Fruit fly (Drosophila melanogaster) whole organism, embryonic: ENCODE measurements around the gene CG4133.
A peak's percentile ranks its signal among the peaks of the same experiment; 100 is the strongest.

Experiments
- Awh ChIP-seq: fragments of 200-800 bp; sonication (Bioruptor generic); IDR thresholded peaks from 2 replicates; pipeline ENCODE4, ENCODE4 v1.3.6; 2022; ENCODE audit warnings: missing biosample characterization, missing genetic modification characterization
- B-H1 ChIP-seq: fragments of 200-800 bp; sonication (Bioruptor generic); IDR thresholded peaks from 3 replicates; pipeline ENCODE4 v1.3.6; 2022; ENCODE audit warnings: missing biosample characterization, missing genetic modification characterization
- CG10147 ChIP-seq: fragments of 200-800 bp; sonication (Bioruptor generic); optimal IDR thresholded peaks from 2 replicates; lab custom pipeline; 2019; ENCODE audit warnings: missing biosample characterization, mild to moderate bottlenecking, missing genetic modification characterization, moderate library complexity
- CG10267 ChIP-seq: fragments of 200-800 bp; sonication (Bioruptor generic); optimal IDR thresholded peaks from 2 replicates; lab custom pipeline; 2018; ENCODE audit warnings: missing biosample characterization, mild to moderate bottlenecking, missing genetic modification characterization, moderate library complexity
- CG11560 ChIP-seq: fragments of 200-800 bp; sonication (Bioruptor generic); IDR thresholded peaks from 3 replicates; pipeline ENCODE4 v1.3.6; 2022; ENCODE audit warnings: missing biosample characterization, missing genetic modification characterization
- CG12104 ChIP-seq: fragments of 200-800 bp; sonication (Bioruptor generic); optimal IDR thresholded peaks from 3 replicates; lab custom pipeline; 2016; ENCODE audit warnings: missing biosample characterization, missing genetic modification characterization
- CG13775 ChIP-seq: fragments of 200-800 bp; sonication (Bioruptor generic); optimal IDR thresholded peaks from 3 replicates; lab custom pipeline; 2017; ENCODE audit warnings: missing biosample characterization, mild to moderate bottlenecking, missing genetic modification characterization
- CG13894 ChIP-seq: fragments of 200-800 bp; sonication (Bioruptor generic); optimal IDR thresholded peaks from 3 replicates; lab custom pipeline; 2018; ENCODE audit warnings: missing biosample characterization, mild to moderate bottlenecking, missing genetic modification characterization, moderate library complexity
- CG14667 ChIP-seq: fragments of 200-800 bp; sonication (Bioruptor generic); IDR thresholded peaks from 2 replicates; pipeline ENCODE4 v1.3.6; 2022; ENCODE audit warnings: missing biosample characterization, missing genetic modification characterization
- CG14965 ChIP-seq: fragments of 200-800 bp; sonication (Bioruptor generic); optimal IDR thresholded peaks from 2 replicates; lab custom pipeline; 2016; ENCODE audit warnings: missing biosample characterization, missing genetic modification characterization, borderline replicate concordance
- CG15479 ChIP-seq: fragments of 200-800 bp; sonication (Bioruptor generic); optimal IDR thresholded peaks from 3 replicates; lab custom pipeline; 2019; ENCODE audit warnings: missing biosample characterization, mild to moderate bottlenecking, missing genetic modification characterization, moderate library complexity
- CG15601 ChIP-seq: fragments of 200-800 bp; sonication (Bioruptor generic); optimal IDR thresholded peaks from 3 replicates; lab custom pipeline; 2019; ENCODE audit warnings: missing biosample characterization, mild to moderate bottlenecking, missing genetic modification characterization, moderate library complexity
- CG17361 ChIP-seq: fragments of 200-800 bp; sonication (Bioruptor generic); IDR thresholded peaks from 3 replicates; pipeline ENCODE4 v1.3.6; 2022; ENCODE audit warnings: missing biosample characterization, missing genetic modification characterization
- CG2678 ChIP-seq: fragments of 200-800 bp; sonication (Bioruptor generic); optimal IDR thresholded peaks from 3 replicates; lab custom pipeline; 2019; ENCODE audit warnings: missing biosample characterization, mild to moderate bottlenecking, missing genetic modification characterization, moderate library complexity
- CG3065 ChIP-seq: fragments of 200-800 bp; sonication (Bioruptor generic); optimal IDR thresholded peaks from 2 replicates; lab custom pipeline; 2016; ENCODE audit warnings: missing biosample characterization, missing genetic modification characterization
- CG31441 ChIP-seq: fragments of 200-800 bp; sonication (Bioruptor generic); IDR thresholded peaks from 2 replicates; pipeline ENCODE4 v1.3.6; 2022; ENCODE audit warnings: missing biosample characterization, missing genetic modification characterization
- CG3847 ChIP-seq: fragments of 200-800 bp; sonication (Bioruptor generic); IDR thresholded peaks from 2 replicates; pipeline ENCODE4 v1.3.6; 2022; ENCODE audit warnings: missing biosample characterization, missing genetic modification characterization
- CG7372 ChIP-seq: fragments of 200-800 bp; sonication (Bioruptor generic); IDR thresholded peaks from 2 replicates; pipeline ENCODE4 v1.3.6; 2022; ENCODE audit warnings: missing biosample characterization, missing genetic modification characterization
- D19A ChIP-seq: fragments of 200-800 bp; optimal IDR thresholded peaks from 3 replicates; lab custom pipeline; 2019; ENCODE audit warnings: missing biosample characterization, mild to moderate bottlenecking, missing genetic modification characterization, moderate library complexity
- Dip2 ChIP-seq: fragments of 200-800 bp; sonication (Bioruptor generic); IDR thresholded peaks from 2 replicates; pipeline ENCODE4 v1.3.6; 2022; ENCODE audit warnings: missing biosample characterization, missing genetic modification characterization
- Doc2 ChIP-seq: fragments of 200-800 bp; sonication (Bioruptor generic); IDR thresholded peaks from 2 replicates; pipeline ENCODE4 v1.3.6; 2022; ENCODE audit warnings: missing biosample characterization, missing genetic modification characterization
- ERR ChIP-seq: fragments of 200-800 bp; sonication (Bioruptor generic); optimal IDR thresholded peaks from 2 replicates; lab custom pipeline; 2016; ENCODE audit warnings: missing biosample characterization, missing genetic modification characterization
- HmgD ChIP-seq: fragments of 200-800 bp; sonication (Bioruptor generic); optimal IDR thresholded peaks from 3 replicates; lab custom pipeline; 2016; ENCODE audit warnings: missing biosample characterization, missing genetic modification characterization
- Hr51 ChIP-seq, 2 experiments: fragments of 200-800 bp; sonication (Bioruptor generic); optimal IDR thresholded peaks; 2 replicates in 1 of 2; 3 replicates in 1 of 2; lab custom pipeline; 2016 to 2018; ENCODE audit warnings: missing biosample characterization in 2 of 2, missing genetic modification characterization in 2 of 2, mild to moderate bottlenecking in 1 of 2, moderate library complexity in 1 of 2
- Med ChIP-seq: fragments of 200-800 bp; sonication (Bioruptor generic); peaks from one replicate; lab custom pipeline; 2016; ENCODE audit warnings: missing biosample characterization, missing genetic modification characterization, mild to moderate bottlenecking, inconsistent platforms, moderate library complexity
- Poxn ChIP-seq: fragments of 200-800 bp; sonication (Bioruptor generic); IDR thresholded peaks from 2 replicates; pipeline ENCODE4 v1.3.6; 2022; ENCODE audit warnings: missing biosample characterization, missing genetic modification characterization
- Rx ChIP-seq: fragments of 200-800 bp; sonication (Bioruptor generic); IDR thresholded peaks from 2 replicates; pipeline ENCODE4 v1.3.6; 2022; ENCODE audit warnings: missing biosample characterization, missing genetic modification characterization
- Side ChIP-seq: fragments of 200-800 bp; sonication (Bioruptor generic); optimal IDR thresholded peaks from 2 replicates; lab custom pipeline; 2016; ENCODE audit warnings: missing biosample characterization, missing genetic modification characterization
- Xrp1 ChIP-seq: fragments of 200-800 bp; sonication (Bioruptor generic); IDR thresholded peaks from 2 replicates; pipeline ENCODE4 v1.3.6; 2022; ENCODE audit warnings: missing biosample characterization, missing genetic modification characterization
- al ChIP-seq: fragments of 200-800 bp; sonication (Bioruptor generic); IDR thresholded peaks from 2 replicates; pipeline ENCODE4 v1.3.6; 2022; ENCODE audit warnings: missing biosample characterization, missing genetic modification characterization
- bowl ChIP-seq: fragments of 200-800 bp; sonication (Bioruptor generic); IDR thresholded peaks from 2 replicates; pipeline ENCODE4 v1.3.6; 2022; ENCODE audit warnings: missing biosample characterization, missing genetic modification characterization
- chinmo ChIP-seq: fragments of 200-800 bp; sonication (Bioruptor generic); IDR thresholded peaks from 4 replicates; pipeline ENCODE4 v1.3.6; 2022; ENCODE audit warnings: missing biosample characterization, missing genetic modification characterization; ENCODE audit not compliant: partially characterized antibody
- esg ChIP-seq: fragments of 200-800 bp; sonication (Bioruptor generic); conservative IDR thresholded peaks from 2 replicates; pipeline ENCODE4 v1.3.6; 2022; ENCODE audit warnings: missing biosample characterization, missing genetic modification characterization
- ewg ChIP-seq: fragments of 200-800 bp; sonication (Bioruptor generic); optimal IDR thresholded peaks from 3 replicates; lab custom pipeline; 2017; ENCODE audit warnings: mild to moderate bottlenecking, missing biosample characterization, missing genetic modification reagents, missing genetic modification characterization
- eyg ChIP-seq: fragments of 200-800 bp; sonication (Bioruptor generic); optimal IDR thresholded peaks from 3 replicates; lab custom pipeline; 2016; ENCODE audit warnings: missing biosample characterization, missing genetic modification characterization
- fd102C ChIP-seq: fragments of 200-800 bp; sonication (Bioruptor generic); optimal IDR thresholded peaks from 2 replicates; lab custom pipeline; 2018; ENCODE audit warnings: missing biosample characterization, mild to moderate bottlenecking, missing genetic modification characterization, moderate library complexity
- gcm2 ChIP-seq: fragments of 200-800 bp; sonication (Bioruptor generic); optimal IDR thresholded peaks from 2 replicates; lab custom pipeline; 2016; ENCODE audit warnings: missing biosample characterization, missing genetic modification characterization
- gt ChIP-seq: fragments of 200-800 bp; sonication (Bioruptor generic); IDR thresholded peaks from 2 replicates; pipeline ENCODE4 v1.3.6; 2022; ENCODE audit warnings: missing biosample characterization, missing genetic modification characterization
- h ChIP-seq: fragments of >200 bp; optimal IDR thresholded peaks from 2 replicates; lab custom pipeline; 2017
- ken ChIP-seq: fragments of 200-800 bp; sonication (Bioruptor generic); IDR thresholded peaks from 3 replicates; pipeline ENCODE4 v1.3.6; 2022; ENCODE audit warnings: missing biosample characterization, missing genetic modification characterization
- klu ChIP-seq: fragments of 200-800 bp; sonication (Bioruptor generic); IDR thresholded peaks from 2 replicates; pipeline ENCODE4 v1.3.6; 2022; ENCODE audit warnings: missing biosample characterization, missing genetic modification characterization
- pnt ChIP-seq: fragments of 200-800 bp; sonication (Bioruptor generic); optimal IDR thresholded peaks from 3 replicates; lab custom pipeline; 2016; ENCODE audit warnings: missing biosample characterization, missing genetic modification characterization
- pzg ChIP-seq: fragments of 200-800 bp; sonication (Bioruptor generic); optimal IDR thresholded peaks from 3 replicates; lab custom pipeline; 2018; ENCODE audit warnings: missing biosample characterization, mild to moderate bottlenecking, missing genetic modification characterization, moderate library complexity
- repo ChIP-seq: fragments of 200-800 bp; sonication (Bioruptor generic); optimal IDR thresholded peaks from 2 replicates; lab custom pipeline; 2016; ENCODE audit warnings: missing biosample characterization, missing genetic modification characterization
- scrt ChIP-seq: fragments of 200-800 bp; sonication (Bioruptor generic); optimal IDR thresholded peaks from 2 replicates; lab custom pipeline; 2018; ENCODE audit warnings: missing biosample characterization, mild to moderate bottlenecking, missing genetic modification characterization, moderate library complexity
- sens ChIP-seq: fragments of 200-800 bp; sonication (Bioruptor generic); peaks from one replicate; lab custom pipeline; 2016; ENCODE audit warnings: missing biosample characterization, missing genetic modification characterization
- sens-2 ChIP-seq: fragments of 200-800 bp; sonication (Bioruptor generic); IDR thresholded peaks from 2 replicates; pipeline ENCODE4 v1.3.6; 2022; ENCODE audit warnings: missing biosample characterization, missing genetic modification characterization
- vfl ChIP-seq: fragments of 200-800 bp; sonication (Bioruptor generic); optimal IDR thresholded peaks from 2 replicates; lab custom pipeline; 2016; ENCODE audit warnings: missing biosample characterization, missing genetic modification characterization
- wdn ChIP-seq: fragments of 200-800 bp; sonication (Bioruptor generic); IDR thresholded peaks from 2 replicates; pipeline ENCODE4 v1.3.6; 2022; ENCODE audit warnings: missing biosample characterization, missing genetic modification characterization
- wor ChIP-seq: fragments of 200-800 bp; sonication (Bioruptor generic); IDR thresholded peaks from 2 replicates; pipeline ENCODE4 v1.3.6; 2022; ENCODE audit warnings: missing biosample characterization, missing genetic modification characterization
- zf30C ChIP-seq: fragments of 200-800 bp; sonication (Bioruptor generic); optimal IDR thresholded peaks from 3 replicates; lab custom pipeline; 2018; ENCODE audit warnings: missing biosample characterization, mild to moderate bottlenecking, missing genetic modification characterization

The CG4133 gene

DNA sequence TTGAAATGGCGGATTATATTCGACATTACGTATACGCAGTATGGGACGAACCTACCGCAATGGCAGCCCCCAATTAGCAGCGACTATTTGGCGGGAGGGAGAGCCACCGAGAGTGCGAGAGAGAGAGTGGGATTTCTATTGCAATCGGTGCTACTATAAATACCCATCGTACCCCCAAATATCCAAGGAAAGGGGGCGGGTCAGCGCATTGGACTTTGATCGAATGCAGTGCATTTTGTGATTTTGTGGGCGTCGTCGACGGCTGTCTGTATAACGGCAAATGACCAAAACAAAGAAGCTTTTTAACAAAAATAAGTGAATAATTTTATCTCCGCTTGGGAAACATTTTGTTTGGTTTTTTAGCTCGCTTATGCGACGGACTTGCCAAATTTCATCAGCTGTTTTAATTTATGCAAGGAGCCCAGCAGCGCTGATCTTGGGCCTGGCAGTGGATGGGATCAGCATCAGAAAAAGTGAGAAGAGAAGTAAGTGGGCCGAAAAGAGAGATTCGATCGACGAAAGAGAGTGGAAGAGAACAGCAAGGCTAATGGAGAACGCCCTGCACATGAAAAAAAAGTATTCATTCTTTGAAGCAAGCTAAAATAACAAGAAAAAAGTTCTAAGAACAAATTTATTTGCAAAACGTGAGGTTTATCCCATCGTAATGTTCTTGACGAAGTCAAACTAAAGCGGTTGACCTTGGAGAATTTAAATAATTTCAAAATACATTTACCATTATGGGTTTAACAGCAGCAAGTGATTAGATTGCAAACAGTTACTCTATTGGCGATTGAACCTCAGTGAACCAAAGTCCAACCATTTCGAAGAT is 32.6 kb downstream of the CG4133 start (continued):
- TF ChIP-seq CG14965 (GFP tag; lab: Kevin White, UChicago) (no peak), pzg (GFP tag; lab: Kevin White, UChicago) (no peak), CG11560 (tag; lab: Robert Waterston, UW) (no peak), repo (GFP tag; lab: Kevin White, UChicago) (no peak), fd102C (GFP tag; lab: Kevin White, UChicago) (no peak), CG13775 (no peak), ERR (GFP tag; lab: Kevin White, UChicago) (peak; percentile 38), B-H1 (GFP tag; lab: Robert Waterston, UW) (no peak; the same call in 2 of the 3 replicates), eyg (GFP tag; lab: Kevin White, UChicago) (no peak), Doc2 (GFP tag; lab: Robert Waterston, UW) (no peak), gt (GFP tag; lab: Robert Waterston, UW) (no peak), bowl (GFP tag; lab: Robert Waterston, UW) (no peak), Poxn (GFP tag; lab: Robert Waterston, UW) (no peak), h (no peak), zf30C (GFP tag; lab: Kevin White, UChicago) (peak; percentile 1), D19A (no peak), scrt (GFP tag; lab: Kevin White, UChicago) (no peak), CG14667 (GFP tag; lab: Robert Waterston, UW) (no peak), CG3065 (GFP tag; lab: Kevin White, UChicago) (no peak), wor (GFP tag; lab: Robert Waterston, UW) (no peak), wdn (GFP tag; lab: Robert Waterston, UW) (no peak), Med (peak; percentile 80), Rx (no peak), CG12104 (GFP tag; lab: Kevin White, UChicago) (no peak), klu (no peak), esg (GFP tag; lab: Robert Waterston, UW) (no peak), Side (GFP tag; lab: Kevin White, UChicago) (no peak), Dip2 (GFP tag; lab: Robert Waterston, UW) (no peak), chinmo (GFP tag; lab: Robert Waterston, UW) (no peak), vfl (GFP tag; lab: Kevin White, UChicago) (peak; percentile 10), gcm2 (GFP tag; lab: Kevin White, UChicago) (no peak), ewg (GFP tag; lab: Kevin White, UChicago) (no peak), CG10147 (GFP tag; lab: Kevin White, UChicago) (peak; percentile 27), Awh (no peak), Xrp1 (GFP tag; lab: Robert Waterston, UW) (no peak), CG31441 (GFP tag; lab: Robert Waterston, UW) (peak; percentile 35), ken (no peak), sens (GFP tag; lab: Kevin White, UChicago) (peak; percentile 91), CG3847 (0 out of 2 replicates have a peak, but pooled peaks have one; percentile 27), pnt (GFP tag; lab: Kevin White, UChicago) (no peak), HmgD (no peak), CG7372 (GFP tag; lab: Robert Waterston, UW) (no peak), CG13894 (tag; lab: Kevin White, UChicago) (no peak), CG17361 (peak; percentile 46; the same call in 1 of the 3 replicates), Hr51 (GFP tag; optimal IDR thresholded peaks at IDR 0.05; lab: Kevin White, UChicago) (peak in 1 of 2 experiments; percentile 48), al (GFP tag; lab: Robert Waterston, UW) (no peak), CG15601 (tag; lab: Kevin White, UChicago) (no peak), sens-2 (GFP tag; lab: Robert Waterston, UW) (no peak), CG15479 (GFP tag; lab: Kevin White, UChicago) (no peak), CG2678 (tag; lab: Kevin White, UChicago) (peak; percentile 55), CG10267 (tag; lab: Kevin White, UChicago) (peak; percentile 2)
